Worm (Caenorhabditis elegans) whole organism, young adult: Measurements from ENCODE around the gene cest-10.

ENCODE experiments used
- B0019.2 ChIP-seq: fragments of 200-800 bp; sonication (Bioruptor generic); conservative IDR thresholded peaks from 2 replicates; pipeline ENCODE4 v1.3.6; 2022; ENCODE audit warnings: missing genetic modification reagents, missing genetic modification characterization, missing compliant biosample characterization
- F22D6.2 ChIP-seq: sonication (generic microtip); optimal IDR thresholded peaks from 2 replicates; lab custom pipeline; 2016; ENCODE audit warnings: mild to moderate bottlenecking, missing genetic modification characterization, missing compliant biosample characterization
- K11D2.4 ChIP-seq: fragments of 200-800 bp; sonication (Bioruptor generic); IDR thresholded peaks from 2 replicates; pipeline ENCODE4 v1.3.6; 2022; ENCODE audit warnings: missing genetic modification reagents, missing genetic modification characterization, missing compliant biosample characterization
- Y56A3A.18 ChIP-seq: fragments of 200-800 bp; sonication (Bioruptor generic); IDR thresholded peaks from 2 replicates; pipeline ENCODE4 v1.3.6; 2022; ENCODE audit warnings: missing genetic modification reagents, missing genetic modification characterization, missing compliant biosample characterization
- ZK185.1 ChIP-seq: sonication (generic microtip); optimal IDR thresholded peaks from 2 replicates; lab custom pipeline; 2016; ENCODE audit warnings: mild to moderate bottlenecking, missing genetic modification characterization, missing compliant biosample characterization; ENCODE audit not compliant: poor library complexity, severe bottlenecking
- akir-1 ChIP-seq: fragments of 200-800 bp; sonication (Bioruptor generic); optimal IDR thresholded peaks from 2 replicates; lab custom pipeline; 2018; ENCODE audit warnings: mild to moderate bottlenecking, missing genetic modification characterization, moderate library complexity, missing compliant biosample characterization
- atf-7 ChIP-seq: sonication (generic microtip); optimal IDR thresholded peaks from 2 replicates; lab custom pipeline; 2017; ENCODE audit warnings: mild to moderate bottlenecking, missing genetic modification characterization, missing compliant biosample characterization
- attf-5 ChIP-seq: fragments of 200-800 bp; sonication (Bioruptor generic); optimal IDR thresholded peaks from 2 replicates; lab custom pipeline; 2018; ENCODE audit warnings: mild to moderate bottlenecking, missing genetic modification characterization, missing compliant biosample characterization
- ccch-3 ChIP-seq: fragments of 200-800 bp; sonication (Bioruptor generic); optimal IDR thresholded peaks from 2 replicates; lab custom pipeline; 2018; ENCODE audit warnings: mild to moderate bottlenecking, missing genetic modification characterization, missing compliant biosample characterization
- chd-7 ChIP-seq: sonication (generic microtip); optimal IDR thresholded peaks from 2 replicates; lab custom pipeline; 2016; ENCODE audit warnings: mild to moderate bottlenecking, missing genetic modification characterization, moderate library complexity, missing compliant biosample characterization
- dox-1 ChIP-seq: fragments of 200-800 bp; sonication (Bioruptor generic); IDR thresholded peaks from 2 replicates; pipeline ENCODE4 v1.3.6; 2022; ENCODE audit warnings: missing genetic modification reagents, missing genetic modification characterization, missing compliant biosample characterization
- egl-44 ChIP-seq: fragments of 200-800 bp; sonication (Bioruptor generic); IDR thresholded peaks from 2 replicates; pipeline ENCODE4 v1.3.6; 2022; ENCODE audit warnings: missing genetic modification reagents, missing genetic modification characterization, missing compliant biosample characterization
- ets-4 ChIP-seq: fragments of 200-800 bp; sonication (Bioruptor generic); optimal IDR thresholded peaks from 2 replicates; lab custom pipeline; 2018; ENCODE audit warnings: mild to moderate bottlenecking, missing genetic modification characterization, missing compliant biosample characterization
- hlh-26 ChIP-seq: fragments of 200-800 bp; sonication (Bioruptor generic); conservative IDR thresholded peaks from 2 replicates; pipeline ENCODE4 v1.3.6; 2022; ENCODE audit warnings: missing genetic modification reagents, missing genetic modification characterization, missing compliant biosample characterization
- hmg-1.2 ChIP-seq: fragments of 200-800 bp; sonication (Bioruptor generic); IDR thresholded peaks from 2 replicates; pipeline ENCODE4 v1.3.6; 2022; ENCODE audit warnings: missing genetic modification reagents, missing genetic modification characterization, missing compliant biosample characterization
- let-607 ChIP-seq, 2 experiments: fragments of 200-800 bp in 1 of 2; sonication (Bioruptor generic) in 1 of 2; sonication (generic microtip) in 1 of 2; optimal IDR thresholded peaks; 2 replicates each; lab custom pipeline; 2016 to 2018; ENCODE audit warnings: mild to moderate bottlenecking in 2 of 2, missing compliant biosample characterization in 2 of 2, missing genetic modification characterization in 2 of 2, moderate library complexity in 2 of 2, missing genotype in 1 of 2
- lin-40 ChIP-seq: sonication (generic microtip); optimal IDR thresholded peaks from 2 replicates; lab custom pipeline; 2016; ENCODE audit warnings: missing genetic modification characterization, mild to moderate bottlenecking, missing compliant biosample characterization, missing genotype, missing genetic modification reagents
- lin-54 ChIP-seq: fragments of 200-800 bp; sonication (Bioruptor generic); optimal IDR thresholded peaks from 2 replicates; lab custom pipeline; 2018; ENCODE audit warnings: mild to moderate bottlenecking, missing genetic modification characterization, missing compliant biosample characterization
- madf-10 ChIP-seq: sonication (generic microtip); optimal IDR thresholded peaks from 2 replicates; lab custom pipeline; 2016; ENCODE audit warnings: mild to moderate bottlenecking, missing genetic modification characterization, missing compliant biosample characterization
- madf-8 ChIP-seq: fragments of 200-800 bp; sonication (Bioruptor generic); conservative IDR thresholded peaks from 2 replicates; pipeline ENCODE4 v1.3.6; 2022; ENCODE audit warnings: missing genetic modification reagents, missing genetic modification characterization, missing compliant biosample characterization
- mxl-1 ChIP-seq: sonication (generic microtip); optimal IDR thresholded peaks from 2 replicates; lab custom pipeline; 2016; ENCODE audit warnings: missing genetic modification characterization, missing compliant biosample characterization
- nhr-80 ChIP-seq: sonication (generic microtip); optimal IDR thresholded peaks from 2 replicates; lab custom pipeline; 2016; ENCODE audit warnings: missing genetic modification characterization, missing compliant biosample characterization
- nhr-90 ChIP-seq: sonication (generic microtip); optimal IDR thresholded peaks from 2 replicates; lab custom pipeline; 2016; ENCODE audit warnings: missing genotype, mild to moderate bottlenecking, missing genetic modification characterization, missing compliant biosample characterization
- pha-4 ChIP-seq: fragments of 150-350 bp; sonication (generic microtip); optimal IDR thresholded peaks from 2 replicates; lab custom pipeline; 2014; ENCODE audit warnings: missing biosample characterization, missing genetic modification reagents, missing genetic modification characterization
- repo-1 ChIP-seq: sonication (generic microtip); optimal IDR thresholded peaks from 2 replicates; lab custom pipeline; 2017; ENCODE audit warnings: mild to moderate bottlenecking, missing genetic modification characterization, missing compliant biosample characterization
- sdz-38 ChIP-seq: sonication (generic microtip); optimal IDR thresholded peaks from 2 replicates; lab custom pipeline; 2016; ENCODE audit warnings: missing genotype, missing genetic modification characterization, missing compliant biosample characterization
- snpc-4 ChIP-seq, 5 experiments: fragments of 150-350 bp in 1 of 5; sonication (generic microtip) in 4 of 5; optimal IDR thresholded peaks; 2 replicates each; lab custom pipeline; 2014 to 2018; ENCODE audit warnings: missing genetic modification characterization in 5 of 5, missing biosample characterization in 3 of 5, antibody characterized with exemption in 2 of 5, mild to moderate bottlenecking in 2 of 5, missing compliant biosample characterization in 2 of 5, missing genotype in 2 of 5, moderate library complexity in 2 of 5, missing genetic modification reagents in 1 of 5
- sptf-2 ChIP-seq: fragments of 200-800 bp; sonication (Bioruptor generic); optimal IDR thresholded peaks from 2 replicates; lab custom pipeline; 2018; ENCODE audit warnings: mild to moderate bottlenecking, missing genetic modification characterization, missing compliant biosample characterization
- tbp1 ChIP-seq: fragments of 200-800 bp; sonication (Bioruptor generic); optimal IDR thresholded peaks from 2 replicates; lab custom pipeline; 2018; ENCODE audit warnings: mild to moderate bottlenecking, missing genetic modification characterization, missing compliant biosample characterization
- tlf-1 ChIP-seq: fragments of 200-800 bp; sonication (Bioruptor generic); optimal IDR thresholded peaks from 2 replicates; lab custom pipeline; 2018; ENCODE audit warnings: mild to moderate bottlenecking, missing genetic modification characterization, missing compliant biosample characterization
- unc-130 ChIP-seq: sonication (generic microtip); optimal IDR thresholded peaks from 2 replicates; lab custom pipeline; 2016; ENCODE audit warnings: missing genetic modification reagents, missing genetic modification characterization, missing compliant biosample characterization
- unc-62 ChIP-seq: fragments of 150-350 bp; optimal IDR thresholded peaks from 2 replicates; lab custom pipeline; 2014; ENCODE audit warnings: missing biosample characterization, missing genetic modification reagents, missing genetic modification characterization
- ztf-22 ChIP-seq: fragments of 200-800 bp; sonication (Bioruptor generic); optimal IDR thresholded peaks from 2 replicates; lab custom pipeline; 2018; ENCODE audit warnings: mild to moderate bottlenecking, missing genetic modification characterization, moderate library complexity, missing compliant biosample characterization
- ztf-26 ChIP-seq: sonication (generic microtip); optimal IDR thresholded peaks from 2 replicates; lab custom pipeline; 2017; ENCODE audit warnings: missing genetic modification characterization, missing compliant biosample characterization
- ztf-28 ChIP-seq: fragments of 200-800 bp; sonication (Bioruptor generic); IDR thresholded peaks from 2 replicates; pipeline ENCODE4 v1.3.6; 2022; ENCODE audit warnings: missing genetic modification reagents, missing genetic modification characterization, missing compliant biosample characterization

Gene cest-10

ce11 chrIV:7188528-7189422 is 8.4 kb downstream of the cest-10 start, which contains the start of gene srlf-7:
Gene srlf-7, plus strand, starts transcription at chrIV:7189287.
- TF ChIP-seq atf-7: peak; percentile 66
- peak; percentile 51 for TF ChIP-seq attf-5 (GFP tag; lab: Kevin White, UChicago)
- peak; percentile 11 for TF ChIP-seq lin-54 (GFP tag; lab: Kevin White, UChicago)
- TF ChIP-seq ZK185.1 (tag; lab: Kevin White, UChicago): peak; percentile 7
- peak; percentile 42; the same call in 1 of the 2 replicates for TF ChIP-seq hmg-1.2
- no peak for TF ChIP-seq K11D2.4 (GFP tag; lab: Robert Waterston, UW)
- no peak for TF ChIP-seq tlf-1 (GFP tag; lab: Kevin White, UChicago)
- peak; percentile 53 for TF ChIP-seq tbp1 (GFP tag; lab: Kevin White, UChicago)
- no peak for TF ChIP-seq nhr-90 (tag; lab: Kevin White, UChicago)
- peak; percentile 96 for TF ChIP-seq nhr-80 (tag; lab: Kevin White, UChicago)
- no peak for TF ChIP-seq snpc-4 (GFP tag; optimal IDR thresholded peaks at IDR 0.05; lab: Kevin White, UChicago)
- TF ChIP-seq snpc-4 (tag; optimal IDR thresholded peaks at IDR 0.05; lab: Kevin White, UChicago): peak in 2 of 4 experiments; percentile 4 to 8
- peak; percentile 13 for TF ChIP-seq madf-10 (tag; lab: Kevin White, UChicago)
- TF ChIP-seq dox-1 (GFP tag; lab: Robert Waterston, UW): peak; percentile 54; the same call in 1 of the 2 replicates
- TF ChIP-seq ets-4 (GFP tag; lab: Kevin White, UChicago): peak; percentile 70
- peak; percentile 80 for TF ChIP-seq pha-4 (tag; lab: Kevin White, UChicago)
- TF ChIP-seq egl-44: 0 out of 2 replicates have a peak, but pooled peaks have one; percentile 22
- no peak for TF ChIP-seq B0019.2 (GFP tag; lab: Robert Waterston, UW)
- peak; percentile 27 to 65 for TF ChIP-seq let-607 (tag; optimal IDR thresholded peaks at IDR 0.05; lab: Kevin White, UChicago)
- TF ChIP-seq sdz-38: no peak
- peak; percentile 81 for TF ChIP-seq unc-62 (GFP tag; lab: Kevin White, UChicago)
- peak; percentile 31 for TF ChIP-seq ztf-26 (tag; lab: Kevin White, UChicago)
- peak; percentile 54 for TF ChIP-seq ztf-22 (GFP tag; lab: Kevin White, UChicago)
- TF ChIP-seq lin-40: peak; percentile 63

- TF ChIP-seq ztf-28 (GFP tag; lab: Robert Waterston, UW) (no peak), hlh-26 (GFP tag; lab: Robert Waterston, UW) (no peak), nhr-80 (tag; lab: Kevin White, UChicago) (peak; percentile 76), ccch-3 (GFP tag; lab: Kevin White, UChicago) (no peak), Y56A3A.18 (GFP tag; lab: Robert Waterston, UW) (no peak), sptf-2 (no peak), ztf-26 (tag; lab: Kevin White, UChicago) (peak; percentile 34), unc-130 (no peak), akir-1 (GFP tag; lab: Kevin White, UChicago) (no peak), nhr-90 (tag; lab: Kevin White, UChicago) (no peak), repo-1 (tag; lab: Kevin White, UChicago) (no peak), mxl-1 (tag; lab: Kevin White, UChicago) (no peak), chd-7 (tag; lab: Kevin White, UChicago) (no peak), madf-8 (GFP tag; lab: Robert Waterston, UW) (no peak), atf-7 (peak; percentile 57), ZK185.1 (tag; lab: Kevin White, UChicago) (peak; percentile 1), F22D6.2 (tag; lab: Kevin White, UChicago) (no peak)
These were observed 10.1 kb downstream of the cest-10 start for ce11 chrIV:7190409-7190808.
